Worm (Caenorhabditis elegans): ENCODE data around the gene clec-31.

- TF ChIP-seq ceh-44 (GFP tag; IDR thresholded peaks at IDR 0.05), result no peak
- no peak for TF ChIP-seq mep-1 (tag; optimal IDR thresholded peaks at IDR 0.05)
- no peak for TF ChIP-seq unc-39 (tag; optimal IDR thresholded peaks at IDR 0.05)
- no peak for TF ChIP-seq dpl-1 (GFP tag; optimal IDR thresholded peaks at IDR 0.05)
- no peak for TF ChIP-seq snpc-4 (tag; optimal IDR thresholded peaks at IDR 0.05)
- no peak for TF ChIP-seq unc-62 (GFP tag; optimal IDR thresholded peaks at IDR 0.05 in 1 of 2)
- no peak for TF ChIP-seq unc-62 (tag; optimal IDR thresholded peaks at IDR 0.05)
- TF ChIP-seq skn-1 (tag; optimal IDR thresholded peaks at IDR 0.05), result no peak
- no peak for TF ChIP-seq ces-1 (GFP tag; optimal IDR thresholded peaks at IDR 0.05)
- no peak for TF ChIP-seq dve-1 (tag; optimal IDR thresholded peaks at IDR 0.05; ENCODE audit: insufficient read depth)
- TF ChIP-seq unc-130 (GFP tag; optimal IDR thresholded peaks at IDR 0.05), result no peak
- TF ChIP-seq daf-12 (tag; optimal IDR thresholded peaks at IDR 0.05), result no peak
- no peak for TF ChIP-seq dmd-8 (GFP tag; IDR thresholded peaks at IDR 0.05)
Observed at ce11 chrV:16882260-16882918, 24.5 kb upstream of the clec-31 start, which contains the start of the genes F09C6.11 and F09C6.12.
